Fruit fly (Drosophila melanogaster): ENCODE data around the gene CG13965.

DNA sequence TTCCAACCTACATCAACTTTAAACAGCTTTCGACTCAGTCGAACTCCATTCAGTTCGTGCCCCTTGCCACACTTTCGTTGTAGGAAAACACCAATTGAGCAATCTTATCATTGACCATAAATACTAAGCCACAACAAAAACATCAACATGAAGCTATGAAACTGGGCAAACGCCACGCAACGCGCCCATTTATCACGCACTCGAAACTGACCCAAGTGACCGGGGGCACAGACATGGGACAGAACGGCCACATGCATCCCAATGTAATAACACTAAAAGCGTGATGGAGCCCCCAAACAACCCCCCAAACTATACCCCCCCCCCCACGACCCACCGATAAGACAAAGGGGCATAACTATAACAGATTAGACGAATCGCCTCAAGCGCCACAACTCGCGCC is 29.6 kb downstream of the CG13965 start:
- TF ChIP-seq h (GFP tag; optimal IDR thresholded peaks at IDR 0.05), result no peak
- TF ChIP-seq ey (GFP tag; optimal IDR thresholded peaks at IDR 0.05), result no peak
- no peak for TF ChIP-seq Dfd (GFP tag; optimal IDR thresholded peaks at IDR 0.05)
- TF ChIP-seq lola (GFP tag; optimal IDR thresholded peaks at IDR 0.05), result no peak
- TF ChIP-seq Hr83 (GFP tag; optimal IDR thresholded peaks at IDR 0.05; ENCODE audit: poor library complexity, severe bottlenecking), result no peak
- TF ChIP-seq jim (GFP tag; optimal IDR thresholded peaks at IDR 0.05), result no peak
- no peak for TF ChIP-seq psq (GFP tag; optimal IDR thresholded peaks at IDR 0.05)
- TF ChIP-seq CG9705 (GFP tag; optimal IDR thresholded peaks at IDR 0.05), result no peak
- TF ChIP-seq woc (GFP tag; optimal IDR thresholded peaks at IDR 0.05), result no peak
- no peak for TF ChIP-seq Jra (GFP tag; optimal IDR thresholded peaks at IDR 0.05)

Measured in whole organism, wandering third instar larva.